Worm (Caenorhabditis elegans) whole organism, L1 larva: ENCODE results near the gene Y59H11AR.4.

Source experiments
- C34B4.2 ChIP-seq: sonication (generic microtip); optimal IDR thresholded peaks from 2 replicates; lab custom pipeline; 2017; ENCODE audit warnings: mild to moderate bottlenecking, missing genetic modification characterization, missing compliant biosample characterization
- F16B12.6 ChIP-seq: fragments of 150-350 bp; optimal IDR thresholded peaks from 2 replicates; lab custom pipeline; 2014; ENCODE audit warnings: missing biosample characterization, missing genetic modification characterization
- aha-1 ChIP-seq: fragments of 150-350 bp; optimal IDR thresholded peaks from 2 replicates; lab custom pipeline; 2014; ENCODE audit warnings: missing biosample characterization, missing genetic modification characterization
- ama-1 ChIP-seq: fragments of 150-350 bp; optimal IDR thresholded peaks from 2 replicates; lab custom pipeline; 2014
- blmp-1 ChIP-seq: fragments of 150-350 bp; optimal IDR thresholded peaks from 2 replicates; lab custom pipeline; 2014; ENCODE audit warnings: missing biosample characterization, missing genetic modification characterization
- ceh-82 ChIP-seq, 3 experiments: fragments of 150-350 bp in 1 of 3; sonication (generic microtip) in 2 of 3; optimal IDR thresholded peaks; 2 replicates each; lab custom pipeline; 2014 to 2017; ENCODE audit warnings: missing biosample characterization in 3 of 3, missing genetic modification characterization in 3 of 3
- ceh-90 ChIP-seq: sonication (generic microtip); optimal IDR thresholded peaks from 2 replicates; lab custom pipeline; 2016; ENCODE audit warnings: missing genetic modification characterization, missing compliant biosample characterization
- dsc-1 ChIP-seq: sonication (generic microtip); optimal IDR thresholded peaks from 2 replicates; lab custom pipeline; 2016; ENCODE audit warnings: mild to moderate bottlenecking, missing genetic modification characterization, missing compliant biosample characterization
- efl-1 ChIP-seq, 4 experiments: fragments of 150-350 bp; optimal IDR thresholded peaks in 3 of 4; peaks in 1 of 4; 1 replicate in 1 of 4; 2 replicates in 3 of 4; lab custom pipeline; 2014; ENCODE audit warnings: missing biosample characterization in 2 of 4, missing genetic modification characterization in 2 of 4, missing genetic modification reagents in 2 of 4
- egl-13 ChIP-seq: sonication (generic microtip); optimal IDR thresholded peaks from 2 replicates; lab custom pipeline; 2016; ENCODE audit warnings: missing genotype, missing genetic modification reagents, missing genetic modification characterization, missing compliant biosample characterization
- egl-27 ChIP-seq, 2 experiments: fragments of 150-350 bp in 1 of 2; sonication (generic microtip); optimal IDR thresholded peaks; 3 replicates each; lab custom pipeline; 2017 to 2018; ENCODE audit warnings: missing biosample characterization in 2 of 2, missing genetic modification characterization in 2 of 2, missing genetic modification reagents in 2 of 2
- elt-2 ChIP-seq: sonication (generic microtip); optimal IDR thresholded peaks from 2 replicates; lab custom pipeline; 2016; ENCODE audit warnings: missing genetic modification characterization, mild to moderate bottlenecking, inconsistent platforms, missing compliant biosample characterization, missing genetic modification reagents
- elt-3 ChIP-seq, 6 experiments: fragments of 150-350 bp in 1 of 6; sonication (generic microtip); optimal IDR thresholded peaks; 2 replicates each; lab custom pipeline; 2017 to 2018; ENCODE audit warnings: missing biosample characterization in 6 of 6, missing genetic modification characterization in 6 of 6, inconsistent platforms in 1 of 6
- fkh-10 ChIP-seq: sonication (generic microtip); optimal IDR thresholded peaks from 2 replicates; lab custom pipeline; 2017; ENCODE audit warnings: missing biosample characterization, missing genetic modification reagents, missing genetic modification characterization
- fkh-4 ChIP-seq: sonication (generic microtip); optimal IDR thresholded peaks from 2 replicates; lab custom pipeline; 2016; ENCODE audit warnings: missing compliant biosample characterization, missing genetic modification characterization, borderline replicate concordance
- fkh-8 ChIP-seq: sonication (generic microtip); optimal IDR thresholded peaks from 2 replicates; lab custom pipeline; 2016; ENCODE audit warnings: mild to moderate bottlenecking, missing genetic modification characterization, missing compliant biosample characterization
- grh-1 ChIP-seq: fragments of 200-800 bp; sonication (Bioruptor generic); IDR thresholded peaks from 2 replicates; pipeline ENCODE4 v1.3.6; 2022; ENCODE audit warnings: missing genetic modification reagents, missing genetic modification characterization, missing compliant biosample characterization
- hlh-4 ChIP-seq: sonication (generic microtip); optimal IDR thresholded peaks from 2 replicates; lab custom pipeline; 2016; ENCODE audit warnings: mild to moderate bottlenecking, missing genetic modification characterization, missing compliant biosample characterization
- hpl-2 ChIP-seq: fragments of 150-350 bp; optimal IDR thresholded peaks from 2 replicates; lab custom pipeline; 2014; ENCODE audit warnings: missing biosample characterization, missing genetic modification reagents, missing genetic modification characterization
- irx-1 ChIP-seq: sonication (generic microtip); optimal IDR thresholded peaks from 2 replicates; lab custom pipeline; 2016; ENCODE audit warnings: missing genetic modification characterization, missing compliant biosample characterization
- jun-1 ChIP-seq: fragments of 150-350 bp; optimal IDR thresholded peaks from 2 replicates; lab custom pipeline; 2014; ENCODE audit warnings: missing biosample characterization, missing genetic modification reagents, missing genetic modification characterization
- lin-13 ChIP-seq: fragments of 150-350 bp; optimal IDR thresholded peaks from 2 replicates; lab custom pipeline; 2014; ENCODE audit warnings: missing biosample characterization, missing genetic modification reagents, missing genetic modification characterization
- lin-14 ChIP-seq: fragments of 200-800 bp; sonication (Bioruptor generic); optimal IDR thresholded peaks from 2 replicates; lab custom pipeline; 2018; ENCODE audit warnings: mild to moderate bottlenecking, missing genetic modification characterization, moderate library complexity, missing compliant biosample characterization
- lin-15B ChIP-seq: fragments of 150-350 bp; sonication (generic microtip); optimal IDR thresholded peaks from 3 replicates; lab custom pipeline; 2014; ENCODE audit warnings: missing biosample characterization, missing genetic modification characterization
- lin-35 ChIP-seq, 2 experiments: fragments of 150-350 bp; optimal IDR thresholded peaks; 2 replicates each; lab custom pipeline; 2014; ENCODE audit warnings: missing biosample characterization in 2 of 2, missing genetic modification characterization in 2 of 2, missing genetic modification reagents in 2 of 2
- lsy-2 ChIP-seq, 2 experiments: fragments of 150-350 bp; optimal IDR thresholded peaks; 2 replicates each; lab custom pipeline; 2014; ENCODE audit warnings: missing biosample characterization in 2 of 2, missing genetic modification characterization in 2 of 2
- mab-9 ChIP-seq: fragments of 200-800 bp; sonication (Bioruptor generic); IDR thresholded peaks from 2 replicates; pipeline ENCODE4 v1.3.6; 2022; ENCODE audit warnings: missing genetic modification reagents, missing genetic modification characterization, missing compliant biosample characterization
- mdl-1 ChIP-seq, 2 experiments: fragments of 150-350 bp; optimal IDR thresholded peaks; 2 replicates each; lab custom pipeline; 2014 to 2017; ENCODE audit warnings: missing biosample characterization in 2 of 2, missing genetic modification characterization in 2 of 2, inconsistent platforms in 1 of 2
- mef-2 ChIP-seq: fragments of 150-350 bp; optimal IDR thresholded peaks from 2 replicates; lab custom pipeline; 2014; ENCODE audit warnings: missing biosample characterization, missing genetic modification characterization
- mep-1 ChIP-seq: fragments of 150-350 bp; optimal IDR thresholded peaks from 2 replicates; lab custom pipeline; 2014; ENCODE audit warnings: missing biosample characterization, missing genetic modification characterization
- nhr-20 ChIP-seq: sonication (generic microtip); optimal IDR thresholded peaks from 2 replicates; lab custom pipeline; 2016; ENCODE audit warnings: mild to moderate bottlenecking, missing genetic modification characterization, missing compliant biosample characterization
- nhr-237 ChIP-seq: fragments of 150-350 bp; optimal IDR thresholded peaks from 2 replicates; lab custom pipeline; 2014; ENCODE audit warnings: missing biosample characterization, missing genetic modification characterization
- nhr-28 ChIP-seq: fragments of 150-350 bp; optimal IDR thresholded peaks from 2 replicates; lab custom pipeline; 2014; ENCODE audit warnings: missing biosample characterization, missing genetic modification characterization
- nhr-47 ChIP-seq: sonication (generic microtip); optimal IDR thresholded peaks from 2 replicates; lab custom pipeline; 2016; ENCODE audit warnings: mild to moderate bottlenecking, missing genetic modification characterization, moderate library complexity, missing compliant biosample characterization
- nhr-71 ChIP-seq: sonication (generic microtip); optimal IDR thresholded peaks from 2 replicates; lab custom pipeline; 2016; ENCODE audit warnings: mild to moderate bottlenecking, missing genetic modification characterization, moderate library complexity, missing compliant biosample characterization
- nhr-76 ChIP-seq: sonication (generic microtip); optimal IDR thresholded peaks from 2 replicates; lab custom pipeline; 2017; ENCODE audit warnings: missing biosample characterization, missing genetic modification characterization
- nhr-77 ChIP-seq: fragments of 150-350 bp; optimal IDR thresholded peaks from 2 replicates; lab custom pipeline; 2014; ENCODE audit warnings: missing biosample characterization, missing genetic modification characterization
- nhr-90 ChIP-seq: sonication (generic microtip); optimal IDR thresholded peaks from 2 replicates; lab custom pipeline; 2016; ENCODE audit warnings: mild to moderate bottlenecking, missing genetic modification characterization, missing compliant biosample characterization; ENCODE audit not compliant: poor library complexity
- pqm-1 ChIP-seq: sonication (generic microtip); optimal IDR thresholded peaks from 3 replicates; lab custom pipeline; 2017; ENCODE audit warnings: missing biosample characterization, missing genetic modification characterization
- rnt-1 ChIP-seq: sonication (generic microtip); optimal IDR thresholded peaks from 2 replicates; lab custom pipeline; 2016; ENCODE audit warnings: mild to moderate bottlenecking, missing genetic modification characterization, moderate library complexity, missing compliant biosample characterization
- sox-4 ChIP-seq: sonication (generic microtip); optimal IDR thresholded peaks from 2 replicates; lab custom pipeline; 2016; ENCODE audit warnings: missing genetic modification characterization, missing compliant biosample characterization
- sptf-1 ChIP-seq: fragments of 150-350 bp; optimal IDR thresholded peaks from 2 replicates; lab custom pipeline; 2014; ENCODE audit warnings: missing biosample characterization, missing genetic modification characterization
- swsn-7 ChIP-seq: sonication (generic microtip); optimal IDR thresholded peaks from 2 replicates; lab custom pipeline; 2016; ENCODE audit warnings: missing genetic modification characterization, missing compliant biosample characterization
- tlp-1 ChIP-seq: fragments of 150-350 bp; optimal IDR thresholded peaks from 2 replicates; lab custom pipeline; 2014; ENCODE audit warnings: missing biosample characterization, missing genetic modification characterization
- unc-130 ChIP-seq: fragments of 150-350 bp; optimal IDR thresholded peaks from 2 replicates; lab custom pipeline; 2017; ENCODE audit warnings: missing biosample characterization, missing genetic modification characterization, inconsistent platforms
- unc-30 ChIP-seq: sonication (generic microtip); optimal IDR thresholded peaks from 2 replicates; lab custom pipeline; 2017; ENCODE audit warnings: missing biosample characterization, missing genetic modification characterization
- unc-98 ChIP-seq: fragments of 200-800 bp; sonication (Bioruptor generic); IDR thresholded peaks from 2 replicates; pipeline ENCODE4 v1.3.6; 2022; ENCODE audit warnings: missing genetic modification characterization, missing compliant biosample characterization
- zag-1 ChIP-seq: fragments of 150-350 bp; optimal IDR thresholded peaks from 2 replicates; lab custom pipeline; 2014; ENCODE audit warnings: missing biosample characterization, missing genetic modification characterization
- ztf-11 ChIP-seq, 2 experiments: sonication (generic microtip); optimal IDR thresholded peaks; 2 replicates each; lab custom pipeline; 2016 to 2017; ENCODE audit warnings: missing genetic modification characterization in 2 of 2, missing biosample characterization in 1 of 2, missing compliant biosample characterization in 1 of 2

The Y59H11AR.4 gene

DNA sequence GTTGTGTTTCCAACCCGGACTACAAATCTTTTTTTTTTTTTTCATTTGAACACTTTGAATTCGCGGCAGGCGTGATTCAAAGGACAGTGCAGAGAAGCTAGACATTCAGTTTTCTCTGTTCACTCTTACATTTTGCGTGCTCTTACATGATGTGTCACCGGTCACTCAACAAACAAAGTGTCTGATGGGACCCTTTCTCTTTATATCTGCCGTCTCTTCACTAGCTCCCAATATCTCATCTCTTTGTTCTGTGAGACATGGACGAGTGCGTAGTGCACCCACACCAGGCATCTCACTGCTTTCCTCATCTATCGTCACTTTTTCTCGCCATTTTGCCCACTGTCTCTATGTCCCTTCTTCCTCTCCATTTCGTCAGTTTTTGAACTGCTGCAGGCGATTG lies 13.5 kb downstream of the Y59H11AR.4 start (continued):
- peak; percentile 23 to 40 for TF ChIP-seq lin-35 (GFP tag; optimal IDR thresholded peaks at IDR 0.05; lab: Kevin White, UChicago)
- peak; percentile 5 for TF ChIP-seq mep-1 (tag; lab: Kevin White, UChicago)
- no peak for TF ChIP-seq fkh-10 (GFP tag; lab: Kevin White, UChicago)
- TF ChIP-seq sptf-1 = no peak
- TF ChIP-seq hpl-2 (GFP tag; lab: Kevin White, UChicago) = no peak
- no peak for TF ChIP-seq grh-1 (GFP tag; lab: Robert Waterston, UW)
- TF ChIP-seq mef-2 (tag; lab: Kevin White, UChicago) = no peak
- TF ChIP-seq pqm-1 (tag; lab: Kevin White, UChicago) = no peak

DNA sequence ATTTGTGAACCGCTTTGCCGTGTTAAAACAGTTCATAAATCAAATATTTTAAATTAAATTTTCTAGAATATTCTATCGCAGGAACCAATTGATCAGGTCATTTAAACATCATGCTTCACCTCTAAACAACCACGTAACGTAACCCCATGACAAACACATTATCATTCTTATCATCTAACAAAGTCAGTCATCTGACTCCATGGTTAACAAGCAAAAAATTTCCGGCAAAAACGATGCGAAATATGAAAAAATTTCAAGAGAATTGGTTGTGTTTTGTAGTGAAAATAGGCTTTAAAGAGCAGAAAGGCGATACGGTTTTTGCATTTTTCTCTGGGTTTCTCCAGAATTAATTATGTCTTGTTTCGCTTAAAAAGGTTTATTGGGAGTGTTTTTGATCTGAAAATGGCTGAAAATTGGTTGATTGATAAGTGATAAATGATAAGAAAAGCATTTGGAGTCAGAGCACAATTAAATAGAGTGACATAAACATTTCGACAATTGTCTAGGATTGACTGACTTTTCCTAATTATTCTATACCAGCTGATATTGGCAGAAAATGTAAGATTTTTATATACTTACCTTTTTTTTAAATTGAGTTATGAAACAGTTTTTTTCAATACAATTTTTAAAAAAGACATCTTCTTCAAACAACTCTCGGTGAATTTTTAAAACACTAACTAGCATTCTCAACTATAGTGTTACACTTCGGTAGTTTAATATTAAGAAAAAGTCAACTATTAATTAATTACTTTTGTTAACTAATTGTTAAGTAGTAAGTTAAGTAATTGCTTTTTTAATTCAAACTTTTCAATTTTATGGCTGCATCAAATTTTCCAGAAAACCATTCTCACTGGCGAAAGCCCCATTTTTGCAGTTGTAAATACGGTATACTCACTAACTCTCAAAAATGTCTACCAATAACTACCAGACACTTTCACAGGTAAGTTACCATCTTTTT lies 15.2 kb downstream of the Y59H11AR.4 start, which contains the start of gene catp-7:
Gene catp-7, plus strand, starts transcription at position 908 of the 958 bp plus-strand sequence.
- TF ChIP-seq ztf-11 (tag; optimal IDR thresholded peaks at IDR 0.05; lab: Kevin White, UChicago) (no peak), lin-15B (tag; lab: Kevin White, UChicago) (no peak), nhr-90 (tag; lab: Kevin White, UChicago) (peak; percentile 15), unc-130 (tag; lab: Kevin White, UChicago) (no peak), egl-27 (tag; optimal IDR thresholded peaks at IDR 0.05; lab: Kevin White, UChicago) (no peak), egl-13 (tag; lab: Kevin White, UChicago) (no peak), nhr-77 (tag; lab: Kevin White, UChicago) (no peak), fkh-4 (tag; lab: Kevin White, UChicago) (no peak), mdl-1 (tag; optimal IDR thresholded peaks at IDR 0.05; lab: Kevin White, UChicago) (no peak), nhr-76 (tag; lab: Kevin White, UChicago) (no peak), dsc-1 (no peak), ceh-82 (tag; optimal IDR thresholded peaks at IDR 0.05; lab: Kevin White, UChicago) (no peak), mab-9 (GFP tag; lab: Robert Waterston, UW) (no peak), ceh-90 (no peak), nhr-237 (tag; lab: Kevin White, UChicago) (no peak), F16B12.6 (tag; lab: Kevin White, UChicago) (no peak), lin-35 (GFP tag; optimal IDR thresholded peaks at IDR 0.05; lab: Kevin White, UChicago) (peak in 1 of 2 experiments; percentile 56), unc-30 (tag; lab: Kevin White, UChicago) (no peak), blmp-1 (tag; lab: Kevin White, UChicago) (no peak), elt-3 (tag; optimal IDR thresholded peaks at IDR 0.05; lab: Kevin White, UChicago) (no peak), nhr-47 (tag; lab: Kevin White, UChicago) (no peak), lsy-2 (tag; optimal IDR thresholded peaks at IDR 0.05; lab: Kevin White, UChicago) (peak in 1 of 2 experiments; percentile 13), lin-13 (GFP tag; lab: Kevin White, UChicago) (no peak), nhr-28 (tag; lab: Kevin White, UChicago) (no peak), sox-4 (tag; lab: Kevin White, UChicago) (no peak), zag-1 (no peak), fkh-8 (tag; lab: Kevin White, UChicago) (no peak), elt-2 (peak; percentile 97), nhr-71 (tag; lab: Kevin White, UChicago) (peak; percentile 41), ama-1 (peak; percentile 34), sptf-1 (no peak), aha-1 (no peak), swsn-7 (tag; lab: Kevin White, UChicago) (no peak), tlp-1 (no peak), hpl-2 (GFP tag; lab: Kevin White, UChicago) (peak; percentile 6), lin-14 (GFP tag; lab: Kevin White, UChicago) (peak; percentile 12), fkh-10 (GFP tag; lab: Kevin White, UChicago) (no peak), efl-1 (optimal IDR thresholded peaks at IDR 0.05; lab: Kevin White, UChicago) (no peak), efl-1 (GFP tag; optimal IDR thresholded peaks at IDR 0.05 in 1 of 2; lab: Kevin White, UChicago) (peak in 1 of 2 experiments; percentile 86), jun-1 (no peak), hlh-4 (tag; lab: Kevin White, UChicago) (no peak), unc-98 (GFP tag; lab: Robert Waterston, UW) (no peak), irx-1 (tag; lab: Kevin White, UChicago) (no peak), nhr-20 (tag; lab: Kevin White, UChicago) (peak; percentile 32), rnt-1 (tag; lab: Kevin White, UChicago) (no peak), C34B4.2 (tag; lab: Kevin White, UChicago) (no peak)
